Worm (Caenorhabditis elegans) whole organism, late embryonic: ENCODE measurements around the gene gtap-2.

Experiments
- C38D4.7 ChIP-seq: fragments of 200-800 bp; sonication (Bioruptor generic); optimal IDR thresholded peaks from 2 replicates; lab custom pipeline; 2018; ENCODE audit warnings: mild to moderate bottlenecking, missing genetic modification characterization, moderate library complexity, missing compliant biosample characterization
- ama-1 ChIP-seq: fragments of 150-350 bp; optimal IDR thresholded peaks from 2 replicates; lab custom pipeline; 2014
- ceh-34 ChIP-seq: sonication (generic microtip); optimal IDR thresholded peaks from 2 replicates; lab custom pipeline; 2016; ENCODE audit warnings: mild to moderate bottlenecking, missing genetic modification characterization, missing compliant biosample characterization

ce11 chrIII:9825073-9825828 is 16.9 kb downstream of the gtap-2 start, which contains the start of gene ZK632.9:
- no peak for TF ChIP-seq ama-1 (lab: Kevin White, UChicago)
- no peak for TF ChIP-seq ceh-34
- TF ChIP-seq C38D4.7 (GFP tag; lab: Kevin White, UChicago), result no peak
